Fruit fly (Drosophila melanogaster) Kc167 (cell line): ENCODE results near the gene Pdp.

Experiments
- Myc ChIP-seq: fragments of >200 bp; optimal IDR thresholded peaks from 2 replicates; lab custom pipeline; 2017; ENCODE audit warnings: missing external identifiers
- h ChIP-seq: fragments of >200 bp; optimal IDR thresholded peaks from 3 replicates; lab custom pipeline; 2018; ENCODE audit warnings: missing external identifiers
- ttk ChIP-seq: sonication (Bioruptor generic); optimal IDR thresholded peaks from 2 replicates; lab custom pipeline; 2017; ENCODE audit warnings: missing external identifiers

DNA sequence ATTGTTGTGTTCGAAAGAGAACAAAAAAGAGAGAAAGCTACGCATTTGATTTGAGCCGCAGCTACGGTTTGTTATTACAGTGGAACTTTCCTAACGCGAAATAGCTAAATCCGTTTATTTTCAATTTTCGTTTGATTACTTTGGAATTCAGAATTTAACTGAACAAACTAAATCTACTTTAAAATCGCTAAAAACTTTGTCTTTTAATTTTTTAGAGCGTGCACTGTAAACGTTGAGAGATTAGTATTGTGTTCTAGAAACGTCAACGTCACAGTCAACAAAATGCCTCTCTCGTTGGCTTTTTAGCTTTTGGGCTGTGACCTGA lies 41.7 kb downstream of the Pdp start:
- TF ChIP-seq Myc (no peak), h (lab: Kevin White, UChicago) (no peak), ttk (lab: Kevin White, UChicago) (no peak)
